Worm (Caenorhabditis elegans) whole organism, late embryonic: ENCODE measurements around the gene Y57A10A.8.

ENCODE experiments used
- T23F11.4 ChIP-seq: fragments of 200-800 bp; sonication (Bioruptor generic); optimal IDR thresholded peaks from 2 replicates; lab custom pipeline; 2018; ENCODE audit warnings: mild to moderate bottlenecking, missing genetic modification characterization, missing compliant biosample characterization
- ahr-1 ChIP-seq: sonication (generic microtip); optimal IDR thresholded peaks from 2 replicates; lab custom pipeline; 2016; ENCODE audit warnings: missing genetic modification characterization, missing compliant biosample characterization
- ama-1 ChIP-seq: fragments of 150-350 bp; optimal IDR thresholded peaks from 2 replicates; lab custom pipeline; 2014
- ceh-34 ChIP-seq: sonication (generic microtip); optimal IDR thresholded peaks from 2 replicates; lab custom pipeline; 2016; ENCODE audit warnings: mild to moderate bottlenecking, missing genetic modification characterization, missing compliant biosample characterization
- elt-2 ChIP-seq: sonication (generic microtip); optimal IDR thresholded peaks from 2 replicates; lab custom pipeline; 2016; ENCODE audit warnings: missing genetic modification reagents, missing genetic modification characterization, missing compliant biosample characterization
- elt-4 ChIP-seq: sonication (generic microtip); optimal IDR thresholded peaks from 2 replicates; lab custom pipeline; 2016; ENCODE audit warnings: missing genetic modification characterization, missing compliant biosample characterization
- ets-4 ChIP-seq: sonication (generic microtip); optimal IDR thresholded peaks from 2 replicates; lab custom pipeline; 2016; ENCODE audit warnings: missing genetic modification characterization, missing compliant biosample characterization
- fkh-10 ChIP-seq: fragments of 150-350 bp; optimal IDR thresholded peaks from 2 replicates; lab custom pipeline; 2014; ENCODE audit warnings: missing biosample characterization, missing genetic modification reagents, missing genetic modification characterization
- lin-11 ChIP-seq: fragments of 200-800 bp; sonication (Bioruptor generic); optimal IDR thresholded peaks from 2 replicates; lab custom pipeline; 2018; ENCODE audit warnings: mild to moderate bottlenecking, missing genetic modification characterization, missing compliant biosample characterization
- madf-2 ChIP-seq: sonication (generic microtip); optimal IDR thresholded peaks from 2 replicates; lab custom pipeline; 2017; ENCODE audit warnings: missing genetic modification characterization, missing compliant biosample characterization
- pqm-1 ChIP-seq: sonication (generic microtip); optimal IDR thresholded peaks from 2 replicates; lab custom pipeline; 2016; ENCODE audit warnings: missing genetic modification characterization, missing compliant biosample characterization
- pros-1 ChIP-seq: fragments of 150-350 bp; optimal IDR thresholded peaks from 2 replicates; lab custom pipeline; 2014; ENCODE audit warnings: missing biosample characterization, missing genetic modification reagents, missing genetic modification characterization
- tbx-2 ChIP-seq: sonication (generic microtip); optimal IDR thresholded peaks from 2 replicates; lab custom pipeline; 2016; ENCODE audit warnings: missing genetic modification characterization, missing compliant biosample characterization
- unc-55 ChIP-seq: sonication (generic microtip); optimal IDR thresholded peaks from 2 replicates; lab custom pipeline; 2017; ENCODE audit warnings: missing biosample characterization, missing genetic modification reagents, missing genetic modification characterization

DNA sequence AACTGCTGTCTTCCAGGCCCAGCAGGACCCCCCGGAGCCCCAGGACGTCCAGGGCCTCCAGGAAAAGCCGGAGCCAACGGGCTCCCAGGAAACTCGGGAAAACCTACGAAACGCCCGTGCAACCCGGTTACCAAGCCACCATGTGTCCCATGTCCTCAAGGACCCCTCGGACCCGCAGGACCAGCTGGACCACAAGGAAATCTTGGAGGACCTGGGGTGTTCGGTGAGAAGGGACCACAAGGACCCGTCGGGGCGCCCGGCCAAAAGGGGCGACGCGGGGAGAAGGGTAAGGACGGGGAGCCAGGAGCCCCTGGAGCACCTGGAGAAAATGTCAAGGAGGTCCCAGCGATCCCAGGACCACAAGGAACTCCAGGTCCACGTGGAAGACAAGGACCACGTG, 10.8 kb downstream of the Y57A10A.8 start:
- TF ChIP-seq tbx-2 (tag; lab: Kevin White, UChicago) (no peak), fkh-10 (GFP tag; lab: Kevin White, UChicago) (no peak), pqm-1 (no peak), elt-4 (peak; percentile 14), unc-55 (GFP tag; lab: Kevin White, UChicago) (no peak), ets-4 (tag; lab: Kevin White, UChicago) (no peak), pros-1 (no peak), ama-1 (lab: Kevin White, UChicago) (no peak), ceh-34 (tag; lab: Kevin White, UChicago) (no peak), T23F11.4 (GFP tag; lab: Kevin White, UChicago) (no peak), lin-11 (tag; lab: Kevin White, UChicago) (no peak), ahr-1 (tag; lab: Kevin White, UChicago) (no peak), madf-2 (tag; lab: Kevin White, UChicago) (no peak), elt-2 (no peak)
